Fruit fly (Drosophila melanogaster) whole organism, pupa: Measurements from ENCODE around the gene CG17544.

Experiments
- CG10348 ChIP-seq: fragments of 200-800 bp; sonication (Bioruptor generic); IDR thresholded peaks from 2 replicates; pipeline ENCODE4 v1.3.6; 2022; ENCODE audit warnings: missing biosample characterization, missing genetic modification characterization
- CG9948 ChIP-seq: fragments of 200-800 bp; sonication (Bioruptor generic); optimal IDR thresholded peaks from 2 replicates; lab custom pipeline; 2018; ENCODE audit warnings: missing biosample characterization, mild to moderate bottlenecking, missing genetic modification characterization, moderate library complexity
- Pif1B ChIP-seq: fragments of 200-800 bp; sonication (Bioruptor generic); optimal IDR thresholded peaks from 3 replicates; lab custom pipeline; 2016; ENCODE audit warnings: missing biosample characterization, missing genetic modification characterization

- TF ChIP-seq Pif1B (GFP tag; lab: Kevin White, UChicago) (peak; percentile 5), CG9948 (tag; lab: Kevin White, UChicago) (peak; percentile 36), CG10348 (no peak)
These were observed 27.6 kb upstream of the CG17544 start for dm6 chr2L:19425765-19426329.
